Fruit fly (Drosophila melanogaster): ENCODE data around the gene scaf6.

scaf6 gene

DNA sequence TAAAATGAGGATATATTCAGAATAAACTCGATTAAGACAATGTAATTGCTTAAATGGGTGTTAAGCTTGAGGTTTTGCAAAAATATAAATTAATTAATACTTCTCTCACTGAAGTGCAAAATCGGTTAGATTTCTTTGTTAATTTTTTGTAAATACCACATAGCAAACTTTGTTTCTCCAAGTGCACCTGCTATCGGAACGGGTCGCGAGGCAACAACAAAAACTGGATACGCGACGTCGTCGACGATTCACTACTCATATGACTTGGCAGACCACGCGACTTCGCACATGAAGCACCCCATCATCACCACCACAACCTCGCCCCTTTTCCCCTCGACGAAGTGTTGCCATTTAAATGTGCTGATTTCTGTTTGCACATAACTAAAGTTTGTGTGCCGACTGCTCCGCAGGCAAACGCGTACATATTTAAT lies 35.3 kb downstream of the scaf6 start:
- TF ChIP-seq CTCF (optimal IDR thresholded peaks at IDR 0.05) (no peak), CG8478 (optimal IDR thresholded peaks at IDR 0.05) (no peak)

dm6 chr3L:17006250-17006693 lies 36.1 kb downstream of the scaf6 start:
- TF ChIP-seq CTCF (optimal IDR thresholded peaks at IDR 0.05): no peak
- TF ChIP-seq CG8478 (optimal IDR thresholded peaks at IDR 0.05): no peak

- TF ChIP-seq CTCF (optimal IDR thresholded peaks at IDR 0.05) (no peak), CG8478 (optimal IDR thresholded peaks at IDR 0.05) (no peak)
Observed at dm6 chr3L:17005415-17005796, 37.0 kb downstream of the scaf6 start.

dm6 chr3L:17004765-17005414 lies 37.5 kb downstream of the scaf6 start:
- TF ChIP-seq CTCF (optimal IDR thresholded peaks at IDR 0.05) (no peak), CG8478 (optimal IDR thresholded peaks at IDR 0.05) (no peak)

DNA sequence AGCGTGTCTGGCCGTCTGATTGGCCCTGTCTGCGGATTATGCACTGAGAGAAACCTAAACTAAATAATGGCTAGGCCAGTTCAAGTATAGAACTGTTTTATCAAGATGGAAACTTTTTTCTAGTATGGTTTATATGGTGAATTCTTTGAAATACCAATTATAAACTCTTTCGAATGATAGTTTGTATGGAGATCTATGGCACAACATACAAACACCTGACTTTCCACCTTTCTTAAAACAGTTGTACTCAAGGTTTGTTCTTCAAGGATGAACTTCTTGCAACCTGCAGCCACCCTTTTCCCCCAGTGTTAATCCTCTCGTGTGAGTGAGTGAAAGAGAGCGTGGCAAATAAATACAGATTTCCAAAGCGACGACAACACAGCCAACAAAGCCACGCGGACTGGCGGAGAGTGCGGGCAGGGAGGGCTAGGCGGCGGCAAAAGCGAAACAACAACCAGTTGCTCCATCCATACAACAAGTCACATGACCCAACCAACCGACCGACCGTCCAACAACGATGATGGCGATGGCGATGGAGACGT lies 38.1 kb downstream of the scaf6 start:
- TF ChIP-seq CTCF (optimal IDR thresholded peaks at IDR 0.05) (no peak), CG8478 (optimal IDR thresholded peaks at IDR 0.05) (no peak)

DNA sequence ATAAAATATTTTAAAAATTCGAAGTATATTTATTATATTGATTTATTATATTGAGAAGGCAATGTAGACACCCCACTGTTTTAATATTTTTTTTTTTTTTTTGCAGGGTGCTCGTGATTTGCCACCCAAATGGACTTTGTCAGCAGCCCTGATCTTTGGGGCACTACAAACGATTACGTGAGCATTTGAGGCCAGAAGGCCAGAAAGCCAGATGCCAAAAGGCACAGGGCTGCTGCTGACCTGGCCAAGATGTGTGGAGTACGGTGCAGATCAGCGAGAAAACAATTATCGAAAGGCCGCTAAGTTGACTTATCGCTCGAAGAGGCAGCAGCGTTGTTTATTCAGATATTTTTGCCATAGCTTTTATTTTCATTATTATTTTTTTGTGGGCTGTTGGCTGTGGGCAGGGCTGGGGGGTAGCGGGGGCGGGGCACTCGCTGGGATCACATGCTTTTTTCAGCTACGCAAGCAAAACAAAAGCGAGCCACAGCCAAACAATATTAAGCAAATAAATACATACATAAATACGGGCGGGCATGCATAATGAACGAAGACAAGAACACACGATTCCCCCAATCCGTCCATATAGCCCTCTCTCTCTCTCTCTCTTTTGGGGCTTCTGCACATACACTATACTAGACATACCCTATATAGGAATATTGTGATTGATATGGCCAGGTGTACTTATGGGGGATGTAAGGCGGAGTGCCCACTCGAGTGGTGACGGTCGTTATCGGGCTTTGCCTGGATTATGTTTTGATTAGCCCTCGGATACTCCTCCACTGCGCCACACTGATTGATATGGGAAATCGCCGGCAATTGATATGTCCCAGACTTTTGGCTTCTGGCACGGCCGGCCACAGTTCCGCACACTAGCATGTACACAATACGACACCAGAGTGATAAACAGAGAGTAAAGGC lies 38.9 kb downstream of the scaf6 start:
- no peak for TF ChIP-seq CTCF (optimal IDR thresholded peaks at IDR 0.05)
- no peak for TF ChIP-seq CG8478 (optimal IDR thresholded peaks at IDR 0.05)

dm6 chr3L:17002140-17002849 lies 40.1 kb downstream of the scaf6 start:
- no peak for TF ChIP-seq CG8478 (optimal IDR thresholded peaks at IDR 0.05)

- no peak for TF ChIP-seq CTCF (optimal IDR thresholded peaks at IDR 0.05)
- TF ChIP-seq CG8478 (optimal IDR thresholded peaks at IDR 0.05): no peak
Observed at dm6 chr3L:17001055-17001454, 41.3 kb downstream of the scaf6 start.

dm6 chr3L:17000289-17000688 lies 42.1 kb downstream of the scaf6 start:
- TF ChIP-seq CTCF (optimal IDR thresholded peaks at IDR 0.05): no peak
- TF ChIP-seq CG8478 (optimal IDR thresholded peaks at IDR 0.05): no peak

dm6 chr3L:16994805-16995204 lies 47.6 kb downstream of the scaf6 start:
- TF ChIP-seq CTCF (optimal IDR thresholded peaks at IDR 0.05) (no peak), CG8478 (optimal IDR thresholded peaks at IDR 0.05) (no peak)

- TF ChIP-seq CG8478 (optimal IDR thresholded peaks at IDR 0.05): no peak
- no peak for TF ChIP-seq CTCF (optimal IDR thresholded peaks at IDR 0.05)
Observed at dm6 chr3L:16989169-16989568, 53.2 kb downstream of the scaf6 start.

- no peak for TF ChIP-seq CG8478 (optimal IDR thresholded peaks at IDR 0.05)
- no peak for TF ChIP-seq CTCF (optimal IDR thresholded peaks at IDR 0.05)
Observed at dm6 chr3L:16988526-16988925, 53.8 kb downstream of the scaf6 start.

DNA sequence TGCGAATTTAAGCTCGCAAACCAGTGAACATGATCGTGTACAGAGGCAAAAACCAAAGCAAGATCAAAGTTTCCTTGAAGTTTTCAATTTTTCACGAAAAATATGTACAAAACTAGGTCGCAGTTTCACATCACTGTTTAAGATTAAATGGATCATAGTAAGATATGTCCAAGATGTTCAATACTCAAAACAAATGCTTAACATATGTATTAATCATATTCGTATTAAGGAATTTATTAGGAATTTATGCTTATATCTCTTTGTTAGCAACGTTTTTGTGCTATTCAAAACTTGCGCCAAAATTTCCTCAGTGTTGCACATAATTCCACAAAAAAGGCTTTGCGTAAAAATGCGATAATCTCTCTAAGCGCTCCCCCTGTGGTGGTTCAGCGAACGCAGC lies 55.0 kb downstream of the scaf6 start:
- no peak for TF ChIP-seq CG8478 (optimal IDR thresholded peaks at IDR 0.05)
- no peak for TF ChIP-seq CTCF (optimal IDR thresholded peaks at IDR 0.05)

Data from S2 (cell line).